Worm (Caenorhabditis elegans): ENCODE results near the gene C08B6.2.
A peak's percentile ranks its signal among the peaks of the same experiment; 100 is the strongest.

C08B6.2 gene

DNA sequence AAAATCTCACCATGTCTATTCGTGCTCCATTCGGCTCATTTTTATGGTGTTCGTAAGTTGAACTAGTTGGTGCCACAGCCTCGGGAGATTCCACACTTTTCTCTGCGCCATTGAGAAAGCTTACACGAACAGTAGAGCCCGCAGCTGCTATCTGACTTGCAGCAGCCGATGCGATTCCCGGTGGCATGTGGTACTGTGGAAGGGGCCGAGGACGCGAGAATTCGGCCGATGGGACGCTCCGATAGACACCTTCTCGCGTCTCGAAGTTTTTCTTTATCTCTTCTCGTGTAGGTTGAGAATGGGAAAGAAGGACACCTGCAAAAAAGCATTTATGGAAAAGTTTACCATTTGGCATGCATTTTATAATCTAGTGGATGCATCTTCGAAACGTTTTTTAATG, 27.8 kb downstream of the C08B6.2 start:
- TF ChIP-seq ceh-31 (tag; optimal IDR thresholded peaks at IDR 0.05) (no peak), pqm-1 (tag; optimal IDR thresholded peaks at IDR 0.05) (no peak), ceh-45 (GFP tag; IDR thresholded peaks at IDR 0.05) (no peak), pax-1 (tag; optimal IDR thresholded peaks at IDR 0.05) (no peak), gmeb-2 (tag; optimal IDR thresholded peaks at IDR 0.05) (no peak), sox-2 (GFP tag; IDR thresholded peaks at IDR 0.05) (no peak), ceh-2 (tag; optimal IDR thresholded peaks at IDR 0.05) (no peak), ceh-24 (tag; optimal IDR thresholded peaks at IDR 0.05) (no peak), dve-1 (tag; optimal IDR thresholded peaks at IDR 0.05) (no peak), mec-3 (tag; optimal IDR thresholded peaks at IDR 0.05; ENCODE audit: borderline replicate concordance) (no peak), ceh-48 (tag; optimal IDR thresholded peaks at IDR 0.05) (no peak), ahr-1 (tag; optimal IDR thresholded peaks at IDR 0.05) (no peak), F13H6.1 (tag; optimal IDR thresholded peaks at IDR 0.05) (no peak), lim-6 (tag; optimal IDR thresholded peaks at IDR 0.05) (no peak), fax-1 (tag; optimal IDR thresholded peaks at IDR 0.05) (no peak), C08G9.2 (tag; optimal IDR thresholded peaks at IDR 0.05) (no peak), hlh-30 (tag; optimal IDR thresholded peaks at IDR 0.05; ENCODE audit: insufficient read depth) (no peak)

DNA sequence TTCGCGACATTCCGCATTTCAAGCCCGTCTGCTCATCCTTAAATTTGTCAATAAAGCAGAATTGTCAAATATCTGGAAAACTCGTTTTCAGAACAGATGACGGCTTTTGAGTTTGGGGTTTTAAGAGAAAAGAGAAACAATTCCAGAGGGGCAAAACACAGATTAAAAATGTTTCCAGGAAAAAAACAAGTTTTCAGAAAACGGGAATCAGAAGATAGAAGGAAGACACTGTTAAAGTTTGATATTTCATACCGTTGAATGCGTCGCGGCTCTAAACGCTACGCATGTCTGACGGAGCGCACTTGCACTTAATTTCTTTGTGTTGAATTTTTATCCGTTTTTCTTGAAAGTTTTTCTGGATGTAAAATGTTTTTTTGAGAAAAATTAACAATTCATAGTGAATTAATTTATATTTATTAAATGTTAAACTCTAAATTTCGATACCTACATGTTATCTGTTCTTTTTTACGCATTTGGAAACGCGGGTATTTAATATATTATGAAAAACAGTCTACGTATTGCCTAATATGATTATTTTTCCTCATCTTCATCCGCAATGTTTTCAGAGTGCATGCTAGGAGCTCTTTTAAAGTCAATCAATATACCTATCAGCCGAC, 28.7 kb downstream of the C08B6.2 start, which contains the start of the genes C08B6.18, wdr-20 and C08B6.8:
Gene C08B6.18 (minus strand): TSS at position 51 of the 617 bp plus-strand sequence.
Gene wdr-20 (minus strand): TSS at position 82 of the 617 bp plus-strand sequence.
Gene C08B6.8 (plus strand): TSS at position 567 of the 617 bp plus-strand sequence.
- TF ChIP-seq unc-42 (tag; optimal IDR thresholded peaks at IDR 0.05) (peak; percentile 4), syd-9 (tag; optimal IDR thresholded peaks at IDR 0.05) (no peak)

DNA sequence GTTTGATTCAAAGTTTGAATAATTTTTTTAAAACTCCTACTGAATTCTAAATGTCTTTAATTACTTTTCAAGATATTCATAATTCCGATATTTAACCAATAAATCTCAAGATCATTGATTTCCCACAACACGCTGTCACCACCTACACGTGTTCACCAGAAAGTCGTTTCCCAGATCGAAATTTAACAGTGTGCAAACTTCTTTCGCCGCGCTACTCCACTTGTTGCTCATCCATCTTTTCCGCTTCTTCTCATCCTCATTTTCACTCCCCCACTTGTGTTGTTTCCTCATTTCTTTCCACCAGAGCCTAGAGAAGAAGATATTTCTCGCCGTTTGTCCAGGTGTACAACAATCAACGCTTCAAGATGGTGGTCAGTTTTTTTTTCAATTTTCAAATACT, 40.1 kb downstream of the C08B6.2 start, which contains the start of gene C51E3.9:
Gene C51E3.9 (plus strand): TSS at position 301 of the 400 bp plus-strand sequence.
- TF ChIP-seq ceh-45 (GFP tag; IDR thresholded peaks at IDR 0.05), result no peak
- TF ChIP-seq pha-2 (tag; optimal IDR thresholded peaks at IDR 0.05), result no peak
- TF ChIP-seq nfya-1 (tag; optimal IDR thresholded peaks at IDR 0.05), result no peak
- no peak for TF ChIP-seq gmeb-2 (tag; optimal IDR thresholded peaks at IDR 0.05)
- TF ChIP-seq ahr-1 (tag; optimal IDR thresholded peaks at IDR 0.05), result no peak
- TF ChIP-seq pag-3 (tag; optimal IDR thresholded peaks at IDR 0.05; ENCODE audit: borderline replicate concordance), result no peak
- no peak for TF ChIP-seq nhr-11 (tag; optimal IDR thresholded peaks at IDR 0.05)
- TF ChIP-seq ceh-9 (tag; optimal IDR thresholded peaks at IDR 0.05), result no peak
- TF ChIP-seq T23F11.4 (GFP tag; optimal IDR thresholded peaks at IDR 0.05), result no peak
- TF ChIP-seq zip-5 (tag; optimal IDR thresholded peaks at IDR 0.05), result no peak
- no peak for TF ChIP-seq nhr-232 (tag; optimal IDR thresholded peaks at IDR 0.05)
- no peak for TF ChIP-seq fkh-6 (tag; optimal IDR thresholded peaks at IDR 0.05)
- TF ChIP-seq elt-4 (tag; optimal IDR thresholded peaks at IDR 0.05), result no peak
- TF ChIP-seq hlh-13 (GFP tag; optimal IDR thresholded peaks at IDR 0.05), result no peak
- no peak for TF ChIP-seq ceh-31 (tag; optimal IDR thresholded peaks at IDR 0.05)
- TF ChIP-seq mec-3 (tag; optimal IDR thresholded peaks at IDR 0.05; ENCODE audit: borderline replicate concordance), result no peak
- TF ChIP-seq ceh-48 (tag; optimal IDR thresholded peaks at IDR 0.05), result no peak
- TF ChIP-seq sdc-2 (tag; optimal IDR thresholded peaks at IDR 0.05), result no peak

DNA sequence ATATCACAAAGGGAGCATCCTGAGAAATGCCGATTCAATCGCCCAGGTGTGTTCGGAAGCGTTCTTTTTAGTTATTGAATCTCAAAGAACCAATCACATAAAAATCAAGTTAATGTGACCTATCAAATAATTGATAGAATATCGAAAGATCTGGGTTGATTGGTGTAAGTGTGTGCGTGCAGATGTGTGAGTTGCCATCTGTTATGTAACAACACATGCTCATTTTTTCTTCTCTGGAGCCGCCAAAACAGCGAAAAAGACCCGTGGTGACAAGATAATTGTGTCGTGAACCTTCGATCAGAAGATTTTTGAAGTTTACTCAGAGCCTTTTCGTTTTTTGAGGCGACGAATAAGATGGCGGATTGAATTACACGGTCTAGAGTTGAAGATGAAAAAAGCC, 41.3 kb downstream of the C08B6.2 start:
- TF ChIP-seq ceh-24 (tag; optimal IDR thresholded peaks at IDR 0.05), result no peak
- peak; percentile 60 for TF ChIP-seq ceh-18 (tag; optimal IDR thresholded peaks at IDR 0.05)

DNA sequence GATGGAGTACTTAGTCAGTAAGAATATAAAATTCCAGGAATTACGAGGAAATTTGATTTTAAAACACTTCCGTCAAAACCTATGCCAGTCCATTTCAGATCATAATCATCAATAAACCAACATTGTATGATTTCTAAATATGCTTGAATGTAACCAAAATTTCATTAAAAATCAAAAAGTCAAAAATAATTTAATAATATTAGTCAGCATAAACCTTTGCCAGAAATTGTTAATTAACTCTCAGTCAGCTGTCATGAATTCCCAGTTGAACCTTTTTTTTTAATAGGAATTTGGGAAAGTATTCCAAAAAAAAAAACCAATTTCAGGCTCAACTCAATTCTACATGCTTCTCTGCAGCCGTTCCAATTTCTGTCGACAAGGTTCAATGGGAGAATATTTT, 42.8 kb downstream of the C08B6.2 start, which contains the start of gene srsx-26:
Gene srsx-26 (plus strand): TSS at position 301 of the 400 bp plus-strand sequence.
- TF ChIP-seq ztf-16 (tag; optimal IDR thresholded peaks at IDR 0.05) (no peak), unc-42 (tag; optimal IDR thresholded peaks at IDR 0.05) (no peak), hlh-15 (tag; optimal IDR thresholded peaks at IDR 0.05) (no peak), ceh-48 (tag; optimal IDR thresholded peaks at IDR 0.05) (no peak), elt-2 (tag; optimal IDR thresholded peaks at IDR 0.05) (no peak)
